Worm (Caenorhabditis elegans) whole organism, early embryonic: Measurements from ENCODE around the gene krr-1.

Experiments used
- B0310.2 ChIP-seq: sonication (generic microtip); optimal IDR thresholded peaks from 2 replicates; lab custom pipeline; 2016; ENCODE audit warnings: mild to moderate bottlenecking, missing genetic modification characterization, missing compliant biosample characterization
- F13C5.2 ChIP-seq: sonication (generic microtip); optimal IDR thresholded peaks from 2 replicates; lab custom pipeline; 2017; ENCODE audit warnings: mild to moderate bottlenecking, missing genetic modification characterization, inconsistent platforms, missing compliant biosample characterization
- aly-1 ChIP-seq: sonication (generic microtip); optimal IDR thresholded peaks from 2 replicates; lab custom pipeline; 2016; ENCODE audit warnings: missing genetic modification characterization, missing compliant biosample characterization
- ama-1 ChIP-seq: fragments of 150-350 bp; optimal IDR thresholded peaks from 2 replicates; lab custom pipeline; 2014
- ceh-36 ChIP-seq: sonication (generic microtip); optimal IDR thresholded peaks from 2 replicates; lab custom pipeline; 2016; ENCODE audit warnings: missing genetic modification characterization, inconsistent platforms, missing compliant biosample characterization
- flt-1 ChIP-seq: fragments of 200-800 bp; sonication (Bioruptor generic); IDR thresholded peaks from 2 replicates; pipeline ENCODE4 v1.3.6; 2022; ENCODE audit warnings: missing genetic modification characterization, missing compliant biosample characterization
- hnd-1 ChIP-seq: sonication (generic microtip); optimal IDR thresholded peaks from 2 replicates; lab custom pipeline; 2016; ENCODE audit warnings: missing genetic modification characterization, missing compliant biosample characterization
- pes-1 ChIP-seq: fragments of 200-800 bp; sonication (Bioruptor generic); IDR thresholded peaks from 2 replicates; pipeline ENCODE4 v1.3.6; 2022; ENCODE audit warnings: missing genetic modification reagents, missing genetic modification characterization, missing compliant biosample characterization
- scrt-1 ChIP-seq: fragments of 200-800 bp; sonication (Bioruptor generic); IDR thresholded peaks from 2 replicates; pipeline ENCODE4 v1.3.6; 2022; ENCODE audit warnings: missing genetic modification characterization, missing compliant biosample characterization
- sea-1 ChIP-seq: fragments of 200-800 bp; sonication (Bioruptor generic); conservative IDR thresholded peaks from 2 replicates; pipeline ENCODE4 v1.3.6; 2022; ENCODE audit warnings: missing genetic modification characterization, missing compliant biosample characterization
- tbx-37 ChIP-seq: fragments of 200-800 bp; sonication (Bioruptor generic); conservative IDR thresholded peaks from 2 replicates; pipeline ENCODE4 v1.3.6; 2022; ENCODE audit warnings: missing genetic modification reagents, missing genetic modification characterization, missing compliant biosample characterization

DNA sequence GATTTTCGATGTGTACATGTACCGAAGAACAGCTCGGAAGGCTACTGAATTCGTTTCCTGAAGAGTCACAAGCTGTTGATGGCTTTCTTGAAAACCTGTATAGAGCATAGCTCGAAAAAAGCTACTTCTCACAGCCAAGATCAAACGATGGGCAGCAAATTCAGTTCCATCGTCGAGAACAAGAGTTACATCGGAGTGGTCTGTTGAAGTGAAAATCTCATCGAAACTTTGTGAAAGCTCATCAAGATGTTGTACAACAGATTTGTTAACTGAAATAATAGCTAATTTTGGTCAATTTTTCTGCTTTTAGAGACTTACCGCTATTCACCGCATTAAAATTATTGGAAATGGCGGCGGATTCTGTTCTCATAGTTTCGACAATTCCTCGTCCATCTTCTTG lies 5.7 kb downstream of the krr-1 start:
- no peak for TF ChIP-seq ama-1 (lab: Kevin White, UChicago)
- TF ChIP-seq B0310.2 = no peak
- TF ChIP-seq pes-1 (GFP tag; lab: Robert Waterston, UW) = no peak
- no peak for TF ChIP-seq tbx-37 (GFP tag; lab: Robert Waterston, UW)
- TF ChIP-seq F13C5.2 (tag; lab: Kevin White, UChicago) = no peak
- no peak for TF ChIP-seq aly-1 (tag; lab: Kevin White, UChicago)
- no peak for TF ChIP-seq sea-1 (GFP tag; lab: Robert Waterston, UW)
- TF ChIP-seq hnd-1 (tag; lab: Kevin White, UChicago) = no peak
- no peak for TF ChIP-seq ceh-36
- no peak for TF ChIP-seq flt-1
- no peak for TF ChIP-seq scrt-1 (GFP tag; lab: Robert Waterston, UW)
